Fruit fly (Drosophila melanogaster) whole organism, pupa: ENCODE results near the gene PolrMT.

Experiments used
- CG15710 ChIP-seq: fragments of 200-800 bp; sonication (Bioruptor generic); optimal IDR thresholded peaks from 2 replicates; lab custom pipeline; 2018; ENCODE audit warnings: missing biosample characterization, mild to moderate bottlenecking, missing genetic modification characterization, moderate library complexity
- CG32121 ChIP-seq: fragments of 200-800 bp; sonication (Bioruptor generic); IDR thresholded peaks from 2 replicates; pipeline ENCODE4 v1.3.6; 2022; ENCODE audit warnings: missing biosample characterization, missing genetic modification characterization
- Ets98B ChIP-seq: fragments of 200-800 bp; sonication (Bioruptor generic); IDR thresholded peaks from 2 replicates; pipeline ENCODE4 v1.3.6; 2022; ENCODE audit warnings: missing biosample characterization, missing genetic modification characterization

dm6 chr2L:1136993-1137392 is 28.8 kb upstream of the PolrMT start:
- TF ChIP-seq CG15710 (tag; lab: Kevin White, UChicago) (no peak), Ets98B (GFP tag; lab: Robert Waterston, UW) (no peak), CG32121 (no peak)
